Worm (Caenorhabditis elegans) whole organism, L3 larva: Measurements from ENCODE around the gene srx-86.

Experiments
- eor-1 ChIP-seq, 2 experiments: fragments of 150-350 bp; optimal IDR thresholded peaks; 2 replicates each; lab custom pipeline; 2014 to 2018; ENCODE audit warnings: missing biosample characterization in 2 of 2, missing genetic modification characterization in 2 of 2
- hmg-11 ChIP-seq: sonication (generic microtip); optimal IDR thresholded peaks from 2 replicates; lab custom pipeline; 2016; ENCODE audit warnings: missing genetic modification characterization, missing compliant biosample characterization
- mdl-1 ChIP-seq: fragments of 150-350 bp; optimal IDR thresholded peaks from 2 replicates; lab custom pipeline; 2014; ENCODE audit warnings: missing biosample characterization, missing genetic modification characterization
- nhr-28 ChIP-seq: fragments of 150-350 bp; optimal IDR thresholded peaks from 2 replicates; lab custom pipeline; 2014; ENCODE audit warnings: missing biosample characterization, missing genetic modification characterization
- nhr-76 ChIP-seq: fragments of 150-350 bp; sonication (generic microtip); optimal IDR thresholded peaks from 5 replicates; lab custom pipeline; 2014; ENCODE audit warnings: missing biosample characterization, missing genetic modification characterization
- pha-4 ChIP-seq: fragments of 150-350 bp; optimal IDR thresholded peaks from 2 replicates; lab custom pipeline; 2014; ENCODE audit warnings: missing biosample characterization, missing genetic modification reagents, missing genetic modification characterization
- pqm-1 ChIP-seq: fragments of 150-350 bp; optimal IDR thresholded peaks from 2 replicates; lab custom pipeline; 2017; ENCODE audit warnings: missing biosample characterization, missing genetic modification characterization, inconsistent platforms
- tbx-2 ChIP-seq: sonication (generic microtip); optimal IDR thresholded peaks from 2 replicates; lab custom pipeline; 2016; ENCODE audit warnings: mild to moderate bottlenecking, missing genetic modification characterization, missing compliant biosample characterization

The srx-86 gene

DNA sequence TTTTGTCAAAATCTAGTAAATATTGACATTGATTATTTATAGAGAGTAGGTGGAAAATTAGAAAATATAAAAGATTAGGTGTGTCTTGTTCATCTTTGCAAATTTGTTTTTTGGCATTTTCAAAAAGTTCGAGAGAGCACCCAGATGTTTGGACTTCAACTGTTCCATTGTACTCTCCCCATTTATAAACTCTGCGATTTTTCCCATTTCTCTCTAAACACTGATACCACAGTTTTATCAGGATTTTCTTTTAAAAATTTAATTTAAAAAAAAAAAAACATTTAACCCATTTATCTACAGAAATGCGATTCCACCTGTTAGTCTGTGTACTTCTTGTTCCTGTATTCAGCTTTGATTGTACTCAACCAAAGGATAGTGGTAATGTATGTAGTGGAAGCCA lies 50.3 kb downstream of the srx-86 start, which contains the start of gene tag-290:
tag-290 (plus strand) TSS at position 301 of the 400 bp plus-strand sequence.
- TF ChIP-seq pha-4 (tag; lab: Kevin White, UChicago) (peak; percentile 74), pqm-1 (tag; lab: Kevin White, UChicago) (no peak), eor-1 (tag; optimal IDR thresholded peaks at IDR 0.05; lab: Kevin White, UChicago) (no peak), nhr-28 (tag; lab: Kevin White, UChicago) (no peak), tbx-2 (tag; lab: Kevin White, UChicago) (no peak), mdl-1 (tag; lab: Kevin White, UChicago) (no peak), nhr-76 (tag; lab: Kevin White, UChicago) (no peak), hmg-11 (no peak)
- TF ChIP-seq, all 47 proteins: peak for 1
